Comparison of ENCODE assay signal across 2 fruit fly cellular contexts in genomic region chr2L:16815989-16816749, dm6.
TF ChIP-seq lines count a peak whose summit lies in the region.

TSS of gene mdy (plus strand) at chr2L:16816660.

TF ChIP-seq in whole organism, embryonic, 481 proteins besides CTCF, POLR2A, EP300 and RAD21 (continued from another document and continues in another):
- no peak for TF ChIP-seq CG13296 (GFP tag; optimal IDR thresholded peaks at IDR 0.05; lab: Kevin White, UChicago)
- TF ChIP-seq CG15514 (GFP tag; optimal IDR thresholded peaks at IDR 0.05; lab: Kevin White, UChicago): peak; percentile 79
- peak; percentile 19 for TF ChIP-seq tx (GFP tag; optimal IDR thresholded peaks at IDR 0.05; lab: Kevin White, UChicago)
- no peak for TF ChIP-seq oc (tag; optimal IDR thresholded peaks at IDR 0.05; lab: Kevin White, UChicago)
- peak; percentile 42 for TF ChIP-seq caup (GFP tag; optimal IDR thresholded peaks at IDR 0.05; lab: Kevin White, UChicago; ENCODE audit: severe bottlenecking)
- peak; percentile 47 for TF ChIP-seq Bteb2 (GFP tag; optimal IDR thresholded peaks at IDR 0.05; lab: Kevin White, UChicago)
- peak; percentile 28 for TF ChIP-seq bcd (GFP tag; optimal IDR thresholded peaks at IDR 0.05; lab: Kevin White, UChicago)
- TF ChIP-seq CG33213 (GFP tag; optimal IDR thresholded peaks at IDR 0.05; lab: Kevin White, UChicago): peak; percentile 29
- TF ChIP-seq zen2 (GFP tag; IDR thresholded peaks at IDR 0.05; lab: Robert Waterston, UW; ENCODE audit: partially characterized antibody): no peak
- peak; percentile 41 for TF ChIP-seq tio (GFP tag; optimal IDR thresholded peaks at IDR 0.05; lab: Kevin White, UChicago)
- TF ChIP-seq Elba2 (GFP tag; optimal IDR thresholded peaks at IDR 0.05; lab: Kevin White, UChicago): peak; percentile 36
- TF ChIP-seq CG9932 (GFP tag; IDR thresholded peaks at IDR 0.05; lab: Robert Waterston, UW): peak; percentile 63
- peak; percentile 63 for TF ChIP-seq grau (tag; optimal IDR thresholded peaks at IDR 0.05; lab: Kevin White, UChicago)
- TF ChIP-seq gsb (GFP tag; IDR thresholded peaks at IDR 0.05; lab: Robert Waterston, UW): peak; percentile 35; the same call in 1 of the 2 replicates
- TF ChIP-seq CG4282 (GFP tag; optimal IDR thresholded peaks at IDR 0.05; lab: Kevin White, UChicago): peak; percentile 9
- TF ChIP-seq Sox102F (GFP tag; optimal IDR thresholded peaks at IDR 0.05; lab: Kevin White, UChicago): peak; percentile 60
- peak; percentile 30; the same call in 1 of the 2 replicates for TF ChIP-seq CG6272 (GFP tag; IDR thresholded peaks at IDR 0.05; lab: Robert Waterston, UW)
- TF ChIP-seq maf-S (GFP tag; optimal IDR thresholded peaks at IDR 0.05; lab: Kevin White, UChicago): peak; percentile 23
- peak; percentile 35 for TF ChIP-seq CG17328 (GFP tag; IDR thresholded peaks at IDR 0.05; lab: Robert Waterston, UW)
- peak; percentile 57 for TF ChIP-seq phol (tag; optimal IDR thresholded peaks at IDR 0.05; lab: Kevin White, UChicago)
- TF ChIP-seq CG2120 (GFP tag; optimal IDR thresholded peaks at IDR 0.05; lab: Kevin White, UChicago): peak; percentile 81
- TF ChIP-seq Ets65A (GFP tag; lab: Kevin White, UChicago): peak; percentile 73
- no peak for TF ChIP-seq ERR (GFP tag; optimal IDR thresholded peaks at IDR 0.05; lab: Kevin White, UChicago)
- peak; percentile 0 for TF ChIP-seq Dip3 (GFP tag; optimal IDR thresholded peaks at IDR 0.05; lab: Kevin White, UChicago)
- TF ChIP-seq ewg (GFP tag; optimal IDR thresholded peaks at IDR 0.05; lab: Kevin White, UChicago): no peak
- no peak for TF ChIP-seq CG6813 (GFP tag; optimal IDR thresholded peaks at IDR 0.05; lab: Kevin White, UChicago)
- TF ChIP-seq Usf (GFP tag; optimal IDR thresholded peaks at IDR 0.05; lab: Kevin White, UChicago): peak; percentile 11
- no peak for TF ChIP-seq crol (GFP tag; IDR thresholded peaks at IDR 0.05; lab: Robert Waterston, UW)
- peak; percentile 48 for TF ChIP-seq CG17829 (tag; optimal IDR thresholded peaks at IDR 0.05; lab: Kevin White, UChicago)
- TF ChIP-seq pb (GFP tag; optimal IDR thresholded peaks at IDR 0.05; lab: Kevin White, UChicago): peak; percentile 39
- TF ChIP-seq Myb (GFP tag; optimal IDR thresholded peaks at IDR 0.05; lab: Kevin White, UChicago): peak; percentile 32
- peak; percentile 89 for TF ChIP-seq row (GFP tag; IDR thresholded peaks at IDR 0.05; lab: Robert Waterston, UW)
- peak; percentile 30; the same call in 1 of the 3 replicates for TF ChIP-seq CG34224 (GFP tag; IDR thresholded peaks at IDR 0.05; lab: Robert Waterston, UW; ENCODE audit: partially characterized antibody)
- no peak for TF ChIP-seq CG2875 (GFP tag; optimal IDR thresholded peaks at IDR 0.05; lab: Kevin White, UChicago)
- peak; percentile 44 for TF ChIP-seq ATbp (GFP tag; optimal IDR thresholded peaks at IDR 0.05; lab: Kevin White, UChicago)
- TF ChIP-seq chif (GFP tag; optimal IDR thresholded peaks at IDR 0.05; lab: Kevin White, UChicago): peak; percentile 4 to 65
- peak; percentile 35 for TF ChIP-seq cwo (GFP tag; optimal IDR thresholded peaks at IDR 0.05; lab: Kevin White, UChicago)
- no peak for TF ChIP-seq CG9609 (GFP tag; optimal IDR thresholded peaks at IDR 0.05; lab: Kevin White, UChicago)
- TF ChIP-seq MTF-1 (GFP tag; optimal IDR thresholded peaks at IDR 0.05; lab: Kevin White, UChicago; ENCODE audit: borderline replicate concordance): peak; percentile 31
- peak; percentile 69 for TF ChIP-seq CG34376 (GFP tag; optimal IDR thresholded peaks at IDR 0.05; lab: Kevin White, UChicago)
- TF ChIP-seq CoRest (tag; optimal IDR thresholded peaks at IDR 0.05; lab: Kevin White, UChicago): peak; percentile 75
- peak; percentile 55 for TF ChIP-seq CG12659 (GFP tag; optimal IDR thresholded peaks at IDR 0.05; lab: Kevin White, UChicago)
- TF ChIP-seq repo (GFP tag; optimal IDR thresholded peaks at IDR 0.05; lab: Kevin White, UChicago): peak; percentile 22
- TF ChIP-seq CG31224 (GFP tag; IDR thresholded peaks at IDR 0.05; lab: Robert Waterston, UW): peak; percentile 38; the same call in 1 of the 2 replicates
- TF ChIP-seq crc (GFP tag; optimal IDR thresholded peaks at IDR 0.05; lab: Kevin White, UChicago): no peak
- TF ChIP-seq CG11504 (tag; optimal IDR thresholded peaks at IDR 0.05; lab: Kevin White, UChicago): peak; percentile 65
- no peak for TF ChIP-seq usp (GFP tag; optimal IDR thresholded peaks at IDR 0.05; lab: Kevin White, UChicago)
- peak; percentile 60; the same call in 1 of the 3 replicates for TF ChIP-seq ken (GFP tag; IDR thresholded peaks at IDR 0.05; lab: Robert Waterston, UW)
- peak; percentile 39 for TF ChIP-seq her (GFP tag; optimal IDR thresholded peaks at IDR 0.05; lab: Kevin White, UChicago)
- peak in 1 of 2 experiments; percentile 51 for TF ChIP-seq bsh (GFP tag; optimal IDR thresholded peaks at IDR 0.05; lab: Kevin White, UChicago)
- TF ChIP-seq Pdp1 (GFP tag; optimal IDR thresholded peaks at IDR 0.05; lab: Kevin White, UChicago): peak; percentile 46 to 58
- TF ChIP-seq CG10267 (tag; optimal IDR thresholded peaks at IDR 0.05; lab: Kevin White, UChicago): peak; percentile 62
- TF ChIP-seq CG10462 (GFP tag; optimal IDR thresholded peaks at IDR 0.05; lab: Kevin White, UChicago): peak; percentile 45
- peak; percentile 41 for TF ChIP-seq Atf-2 (GFP tag; optimal IDR thresholded peaks at IDR 0.05; lab: Kevin White, UChicago)
- peak; percentile 37 for TF ChIP-seq Bdp1 (GFP tag; optimal IDR thresholded peaks at IDR 0.05; lab: Kevin White, UChicago)
- TF ChIP-seq CG1647 (GFP tag; optimal IDR thresholded peaks at IDR 0.05; lab: Kevin White, UChicago): peak; percentile 43
- peak; percentile 26 for TF ChIP-seq CG9876 (GFP tag; optimal IDR thresholded peaks at IDR 0.05; lab: Kevin White, UChicago)
- TF ChIP-seq Mrtf (GFP tag; IDR thresholded peaks at IDR 0.05; lab: Robert Waterston, UW): peak; percentile 47; the same call in 1 of the 3 replicates
- no peak for TF ChIP-seq CG2202 (tag; optimal IDR thresholded peaks at IDR 0.05; lab: Kevin White, UChicago)
- TF ChIP-seq Sry-β (GFP tag; optimal IDR thresholded peaks at IDR 0.05; lab: Kevin White, UChicago): peak; percentile 99
- peak; percentile 18 for TF ChIP-seq Fer3 (tag; optimal IDR thresholded peaks at IDR 0.05; lab: Kevin White, UChicago)
- TF ChIP-seq Ravus (GFP tag; IDR thresholded peaks at IDR 0.05; lab: Robert Waterston, UW): no peak
- TF ChIP-seq CG3726 (GFP tag; IDR thresholded peaks at IDR 0.05; lab: Robert Waterston, UW): 0 out of 3 replicates have a peak, but pooled peaks have one; percentile 9
- TF ChIP-seq Oaz (GFP tag; IDR thresholded peaks at IDR 0.05; lab: Robert Waterston, UW): 0 out of 2 replicates have a peak, but pooled peaks have one; percentile 12

TF ChIP-seq in whole organism, prepupa, 60 proteins besides CTCF, POLR2A, EP300 and RAD21 (continued from another document):
- TF ChIP-seq Gug (GFP tag; IDR thresholded peaks at IDR 0.05; lab: Robert Waterston, UW): peak; percentile 52
- TF ChIP-seq CG3919 (GFP tag; optimal IDR thresholded peaks at IDR 0.05; lab: Kevin White, UChicago): peak; percentile 57
- peak; percentile 50 for TF ChIP-seq vri (GFP tag; optimal IDR thresholded peaks at IDR 0.05; lab: Kevin White, UChicago)
- TF ChIP-seq CG11902 (GFP tag; optimal IDR thresholded peaks at IDR 0.05; lab: Kevin White, UChicago): peak; percentile 36
- TF ChIP-seq CG6163 (GFP tag; IDR thresholded peaks at IDR 0.05; lab: Robert Waterston, UW): peak; percentile 70; the same call in 2 of the 3 replicates
